Fruit fly (Drosophila melanogaster): Measurements from ENCODE around the gene trbd.
"Not testable (repeated sequence)": the region's sequence is repeated elsewhere in the genome, so short reads cannot be mapped to it uniquely, and the experiment has no call there.

Gene trbd

dm6 chr3R:9730784-9731183, 19.9 kb upstream of the trbd start, which contains the start of gene FoxP:
FoxP (minus strand) TSS chr3R:9730872.
- no peak for TF ChIP-seq CG17801 (GFP tag; optimal IDR thresholded peaks at IDR 0.05; ENCODE audit: partially characterized antibody)

DNA sequence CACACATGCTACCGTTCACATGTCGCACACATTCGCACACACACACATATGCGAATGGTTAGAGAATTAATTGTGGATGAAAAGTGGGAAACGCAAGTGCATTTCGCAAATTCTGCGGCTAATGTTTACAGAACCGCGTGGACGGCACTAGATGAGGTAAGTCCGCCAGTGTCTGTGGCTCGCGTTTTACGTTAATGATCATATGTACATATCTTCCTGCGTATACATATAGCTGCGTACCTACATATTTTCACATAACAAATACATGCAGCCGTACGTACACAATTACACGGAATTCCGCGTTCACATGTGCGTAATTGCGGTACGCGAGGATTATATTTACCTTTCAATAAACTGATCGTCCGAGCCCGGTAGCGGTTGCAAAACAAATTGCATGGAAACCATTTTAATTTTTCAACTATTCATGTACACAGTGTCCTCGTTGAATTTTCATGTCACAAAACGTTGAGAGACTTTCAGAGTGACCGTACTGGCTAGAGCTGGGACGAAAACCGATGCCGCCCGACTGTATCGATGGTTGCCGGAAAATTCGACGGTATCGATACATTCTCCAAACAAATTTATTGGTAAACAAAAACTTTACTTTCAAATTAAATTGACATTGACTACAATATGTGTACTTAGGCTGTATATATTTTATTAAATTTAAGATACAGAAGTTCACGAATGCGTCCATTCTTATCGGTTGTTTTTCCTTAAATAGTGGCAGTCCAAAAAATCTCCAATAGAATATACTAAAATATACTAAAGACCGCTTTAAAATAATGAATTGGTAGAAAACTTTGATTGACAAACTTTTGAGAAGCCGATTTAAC, 14.5 kb upstream of the trbd start, which contains the start of gene hyd:
Gene hyd, minus strand, starts transcription at position 495 of the 836 bp plus-strand sequence.
- TF ChIP-seq CG17801 (GFP tag; optimal IDR thresholded peaks at IDR 0.05; ENCODE audit: partially characterized antibody), result no peak

dm6 chr3R:9710228-9710627, 609 bp downstream of the trbd start:
- TF ChIP-seq CG17801 (GFP tag; optimal IDR thresholded peaks at IDR 0.05; ENCODE audit: partially characterized antibody), result no peak

- TF ChIP-seq CG17801 (GFP tag; optimal IDR thresholded peaks at IDR 0.05; ENCODE audit: partially characterized antibody), result peak; percentile 55
Observed at dm6 chr3R:9705008-9705628, 5.7 kb downstream of the trbd start, which contains the start of gene Unc-115a. Unc-115a (minus strand) TSS chr3R:9705417.

DNA sequence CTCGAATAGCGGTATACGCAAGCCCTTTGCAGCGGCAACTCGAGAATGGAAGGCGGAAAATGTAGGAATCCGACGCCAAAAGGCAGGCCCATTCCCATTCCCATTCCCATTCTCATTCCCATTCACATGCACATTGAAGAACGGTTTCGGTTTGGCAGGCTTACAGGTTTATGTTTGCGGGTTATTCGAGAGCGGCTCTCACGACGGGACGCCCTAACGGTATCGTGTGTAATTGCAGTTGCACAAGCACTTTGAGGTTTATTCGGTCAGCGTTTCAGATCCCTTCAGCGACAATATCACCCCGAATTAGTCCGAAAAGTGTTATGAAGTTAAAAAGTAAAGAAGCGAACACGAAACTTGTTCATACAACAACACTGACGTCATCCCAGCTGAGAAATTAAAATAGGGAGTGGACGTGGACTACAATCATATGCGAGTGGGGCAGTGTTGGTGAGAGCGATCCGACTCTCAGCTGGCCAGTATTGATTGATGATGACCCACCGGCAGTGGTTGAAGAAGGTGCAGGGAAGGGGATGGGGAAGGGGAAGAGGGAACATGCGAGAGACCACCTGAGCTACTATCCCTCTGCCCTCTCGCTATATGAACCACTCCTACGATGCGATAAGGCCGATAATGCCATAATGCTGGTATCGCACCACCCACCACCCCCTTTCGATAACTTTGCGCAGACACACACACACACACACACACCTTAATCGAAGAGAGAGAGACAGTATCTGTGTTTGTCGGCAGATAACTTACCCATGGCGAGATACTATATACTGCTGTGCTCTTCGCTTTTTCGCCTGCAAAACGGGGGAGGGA, 6.4 kb downstream of the trbd start:
- TF ChIP-seq CG17801 (GFP tag; optimal IDR thresholded peaks at IDR 0.05; ENCODE audit: partially characterized antibody), result no peak

DNA sequence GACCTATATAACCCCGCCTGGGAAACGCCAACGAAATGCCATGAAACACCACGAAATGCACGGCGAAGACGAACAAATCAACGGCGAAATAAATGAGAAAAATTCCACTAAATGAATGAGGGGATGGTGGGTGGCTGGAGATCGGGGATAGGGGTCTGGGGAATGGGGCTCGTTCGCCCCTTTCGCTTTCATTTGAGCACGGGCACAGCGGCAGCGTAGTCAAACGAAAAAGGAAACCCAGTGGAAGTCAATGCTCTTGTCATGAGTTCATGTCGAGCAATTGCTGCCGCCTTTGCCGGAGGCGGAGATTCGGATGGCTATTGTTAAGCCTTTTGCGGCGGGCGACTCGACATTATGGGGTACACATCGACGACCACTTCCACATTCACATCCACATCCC, 7.6 kb downstream of the trbd start:
- TF ChIP-seq CG17801 (GFP tag; optimal IDR thresholded peaks at IDR 0.05; ENCODE audit: partially characterized antibody), result no peak

DNA sequence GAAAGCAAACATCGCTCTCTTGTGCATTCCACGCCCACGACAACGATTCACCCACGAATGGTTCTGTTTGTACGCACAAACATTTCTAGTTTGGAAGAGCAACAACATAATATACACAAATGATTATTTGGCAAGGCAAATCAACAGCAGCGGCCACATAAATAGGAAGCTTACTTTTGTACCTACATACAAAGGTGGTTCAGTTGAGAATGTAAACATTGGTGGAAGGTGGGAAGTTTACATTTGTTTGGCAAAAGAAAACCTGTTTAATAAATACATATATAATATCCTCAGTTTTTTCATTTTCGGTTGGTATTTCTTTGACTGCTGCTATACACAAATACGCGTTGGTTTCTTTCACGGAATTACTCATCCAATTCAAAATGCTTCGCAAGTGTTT, 8.3 kb downstream of the trbd start:
- peak; percentile 72 for TF ChIP-seq CG17801 (GFP tag; optimal IDR thresholded peaks at IDR 0.05; ENCODE audit: partially characterized antibody)

DNA sequence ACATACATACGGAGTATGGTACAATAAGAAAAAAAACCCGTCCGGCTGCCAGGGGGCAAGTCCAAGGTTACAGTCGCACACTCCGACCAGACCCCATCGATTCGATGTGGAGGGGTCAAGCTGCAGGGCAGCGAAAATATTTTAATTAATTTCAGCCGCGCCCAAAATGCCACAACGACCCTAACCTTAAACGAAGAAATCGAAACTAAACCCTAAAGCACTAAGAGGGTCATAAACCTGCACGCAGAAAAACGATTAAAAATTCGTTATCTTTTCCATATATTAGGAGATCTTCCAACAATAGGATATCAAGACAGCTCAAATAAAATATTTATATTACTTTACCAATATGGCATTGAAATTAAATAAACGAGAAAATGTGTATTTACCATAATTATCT, 8.9 kb downstream of the trbd start:
- TF ChIP-seq CG17801 (GFP tag; optimal IDR thresholded peaks at IDR 0.05; ENCODE audit: partially characterized antibody), result no peak

- no peak for TF ChIP-seq CG17801 (GFP tag; optimal IDR thresholded peaks at IDR 0.05; ENCODE audit: partially characterized antibody)
Observed at dm6 chr3R:9701148-9701703, 9.6 kb downstream of the trbd start.

- no peak for TF ChIP-seq CG17801 (GFP tag; optimal IDR thresholded peaks at IDR 0.05; ENCODE audit: partially characterized antibody)
Observed at dm6 chr3R:9700513-9700912, 10.3 kb downstream of the trbd start.

dm6 chr3R:9694999-9695398, 15.8 kb downstream of the trbd start:
- no peak for TF ChIP-seq CG17801 (GFP tag; optimal IDR thresholded peaks at IDR 0.05; ENCODE audit: partially characterized antibody)

- not testable (repeated sequence) for TF ChIP-seq CG17801 (GFP tag; optimal IDR thresholded peaks at IDR 0.05; ENCODE audit: partially characterized antibody)
Observed at dm6 chr3R:9692675-9693129, 18.1 kb downstream of the trbd start, which contains the start of the genes Unc-115b, p24-2 and CG32939. Unc-115b (minus strand) TSS chr3R:9692775. p24-2 (minus strand) TSS chr3R:9692794. CG32939 (plus strand) TSS chr3R:9693079.

- TF ChIP-seq CG17801 (GFP tag; optimal IDR thresholded peaks at IDR 0.05; ENCODE audit: partially characterized antibody), result not testable (repeated sequence)
Observed at dm6 chr3R:9685376-9685775, 25.5 kb downstream of the trbd start, which contains the start of the genes eca and CG18542. eca (minus strand) TSS chr3R:9685476. CG18542 (plus strand) TSS chr3R:9685760.

dm6 chr3R:9684125-9684524, 26.7 kb downstream of the trbd start, which contains the start of gene CG9444:
CG9444 (minus strand) TSS chr3R:9684264.
- TF ChIP-seq CG17801 (GFP tag; optimal IDR thresholded peaks at IDR 0.05; ENCODE audit: partially characterized antibody), result no peak
